Worm (Caenorhabditis elegans) whole organism, L3 larva: ENCODE data around the gene acaa-2.

Source experiments
- ZK546.5 ChIP-seq: sonication (generic microtip); optimal IDR thresholded peaks from 2 replicates; lab custom pipeline; 2017; ENCODE audit warnings: missing biosample characterization, missing genetic modification characterization
- ama-1 ChIP-seq: fragments of 150-350 bp; optimal IDR thresholded peaks from 2 replicates; lab custom pipeline; 2018
- ceh-16 ChIP-seq: sonication (generic microtip); optimal IDR thresholded peaks from 2 replicates; lab custom pipeline; 2017; ENCODE audit warnings: missing biosample characterization, missing genetic modification characterization
- ceh-28 ChIP-seq: fragments of 150-350 bp; optimal IDR thresholded peaks from 2 replicates; lab custom pipeline; 2014; ENCODE audit warnings: missing biosample characterization, missing genetic modification reagents, missing genetic modification characterization
- egl-27 ChIP-seq: sonication (generic microtip); optimal IDR thresholded peaks from 4 replicates; lab custom pipeline; 2017; ENCODE audit warnings: missing biosample characterization, missing genetic modification reagents, missing genetic modification characterization
- lsy-12 ChIP-seq: sonication (generic microtip); optimal IDR thresholded peaks from 2 replicates; lab custom pipeline; 2016; ENCODE audit warnings: mild to moderate bottlenecking, missing genetic modification characterization, missing compliant biosample characterization
- mdl-1 ChIP-seq: fragments of 150-350 bp; optimal IDR thresholded peaks from 2 replicates; lab custom pipeline; 2014; ENCODE audit warnings: missing biosample characterization, missing genetic modification characterization
- pqm-1 ChIP-seq: fragments of 150-350 bp; optimal IDR thresholded peaks from 2 replicates; lab custom pipeline; 2017; ENCODE audit warnings: missing biosample characterization, missing genetic modification characterization, inconsistent platforms
- skn-1 ChIP-seq: fragments of 150-350 bp; optimal IDR thresholded peaks from 2 replicates; lab custom pipeline; 2014; ENCODE audit warnings: missing biosample characterization, missing genetic modification characterization
- snpc-4 ChIP-seq: fragments of 150-350 bp; optimal IDR thresholded peaks from 2 replicates; lab custom pipeline; 2014; ENCODE audit warnings: missing biosample characterization, missing genetic modification characterization
- tbx-2 ChIP-seq: sonication (generic microtip); optimal IDR thresholded peaks from 2 replicates; lab custom pipeline; 2016; ENCODE audit warnings: mild to moderate bottlenecking, missing genetic modification characterization, missing compliant biosample characterization
- unc-39 ChIP-seq: sonication (generic microtip); optimal IDR thresholded peaks from 4 replicates; lab custom pipeline; 2017; ENCODE audit warnings: missing biosample characterization, missing genetic modification characterization

- TF ChIP-seq mdl-1 (tag; lab: Kevin White, UChicago) (no peak), ceh-16 (tag; lab: Kevin White, UChicago) (no peak), snpc-4 (tag; lab: Kevin White, UChicago) (no peak), ceh-28 (no peak), lsy-12 (no peak), ama-1 (lab: Kevin White, UChicago) (no peak), egl-27 (tag; lab: Kevin White, UChicago) (no peak), ZK546.5 (tag; lab: Kevin White, UChicago) (no peak), unc-39 (tag; lab: Kevin White, UChicago) (no peak), pqm-1 (tag; lab: Kevin White, UChicago) (no peak), skn-1 (no peak), tbx-2 (tag; lab: Kevin White, UChicago) (no peak)
These were observed 41.1 kb downstream of the acaa-2 start, which contains the start of gene T03F6.4 for ce11 chrIII:13385850-13386249.
